Fruit fly (Drosophila melanogaster) Kc167 (cell line): ENCODE results near the gene stg.

ENCODE experiments used
- Myc ChIP-seq: fragments of >200 bp; optimal IDR thresholded peaks from 2 replicates; lab custom pipeline; 2017; ENCODE audit warnings: missing external identifiers
- Sin3A ChIP-seq: fragments of >200 bp; optimal IDR thresholded peaks from 2 replicates; lab custom pipeline; 2018; ENCODE audit warnings: missing external identifiers
- h ChIP-seq: fragments of >200 bp; optimal IDR thresholded peaks from 3 replicates; lab custom pipeline; 2018; ENCODE audit warnings: missing external identifiers
- insv ChIP-seq: fragments of >200 bp; optimal IDR thresholded peaks from 3 replicates; lab custom pipeline; 2018; ENCODE audit warnings: missing external identifiers
- psq ChIP-seq: fragments of >200 bp; optimal IDR thresholded peaks from 2 replicates; lab custom pipeline; 2017; ENCODE audit warnings: missing external identifiers
- ttk ChIP-seq: sonication (Bioruptor generic); optimal IDR thresholded peaks from 2 replicates; lab custom pipeline; 2017; ENCODE audit warnings: missing external identifiers

Gene stg

DNA sequence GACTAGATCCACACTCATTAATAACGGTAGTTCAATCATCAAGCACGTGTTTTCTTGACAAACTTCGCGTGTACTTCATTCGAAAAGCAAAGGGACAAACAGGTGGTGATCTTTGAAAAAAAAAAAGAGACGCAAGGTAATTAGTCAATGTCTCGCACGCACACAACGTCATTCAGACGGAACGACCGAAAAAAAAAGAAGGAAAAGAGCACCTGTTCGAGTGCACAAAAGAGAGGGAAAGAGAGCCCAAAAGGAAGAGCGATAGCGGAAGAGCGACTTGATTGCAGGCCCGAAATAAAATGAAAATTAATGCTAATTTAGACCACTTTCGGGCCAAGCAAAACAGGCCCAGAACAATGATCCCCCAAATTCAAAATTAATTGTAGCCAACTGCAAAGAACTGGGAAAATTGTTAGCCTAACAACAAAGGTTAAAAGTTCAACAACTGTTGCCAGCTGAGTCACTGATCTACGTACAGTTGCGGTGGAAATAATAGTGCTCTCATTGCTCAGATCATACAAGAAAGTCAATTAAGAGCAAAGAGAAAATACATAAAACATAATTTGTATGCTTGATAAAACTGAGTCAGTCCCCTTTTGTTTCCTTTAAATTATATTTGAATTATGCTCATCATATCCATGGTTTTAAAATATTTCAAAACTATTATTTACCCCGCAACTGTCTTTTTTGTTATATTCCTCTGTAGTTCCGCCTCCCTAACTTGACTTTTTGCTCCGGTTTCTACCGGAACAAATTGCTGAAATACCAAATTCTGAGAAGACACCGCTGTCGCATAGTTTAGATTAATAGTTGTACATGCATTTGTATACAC, 39.7 kb downstream of the stg start:
- TF ChIP-seq Sin3A (lab: Kevin White, UChicago) (no peak), insv (no peak), h (lab: Kevin White, UChicago) (no peak), ttk (lab: Kevin White, UChicago) (no peak), psq (no peak), Myc (lab: Kevin White, UChicago) (no peak)

DNA sequence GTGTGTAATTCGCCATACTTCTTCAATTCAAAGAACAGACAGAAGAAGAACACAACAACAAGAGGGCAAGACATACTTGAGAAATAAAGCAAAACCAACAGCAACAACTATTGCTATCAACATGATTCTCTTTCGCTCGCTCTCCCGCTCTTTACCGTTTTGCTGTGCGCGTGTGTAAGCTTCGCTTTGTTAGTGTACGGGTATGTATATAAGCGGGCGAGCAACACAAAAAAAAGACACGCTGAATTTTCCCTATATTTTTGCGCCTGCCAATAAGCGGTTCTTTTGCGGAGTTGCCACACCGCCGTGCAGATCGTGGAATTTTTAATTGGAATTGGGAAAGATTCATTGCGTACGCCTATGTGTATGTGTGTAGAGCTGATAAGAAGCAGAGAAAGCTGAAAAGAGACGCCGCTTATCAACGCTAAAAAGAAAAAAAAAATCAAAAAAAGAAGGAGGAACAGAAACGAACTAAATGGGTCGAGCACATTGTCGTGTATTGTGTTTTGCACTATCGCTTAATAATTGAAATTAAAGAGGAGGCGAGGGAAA, 40.5 kb downstream of the stg start:
- TF ChIP-seq Myc (lab: Kevin White, UChicago) (no peak), ttk (lab: Kevin White, UChicago) (no peak), h (lab: Kevin White, UChicago) (no peak), Sin3A (lab: Kevin White, UChicago) (no peak), insv (no peak), psq (no peak)

DNA sequence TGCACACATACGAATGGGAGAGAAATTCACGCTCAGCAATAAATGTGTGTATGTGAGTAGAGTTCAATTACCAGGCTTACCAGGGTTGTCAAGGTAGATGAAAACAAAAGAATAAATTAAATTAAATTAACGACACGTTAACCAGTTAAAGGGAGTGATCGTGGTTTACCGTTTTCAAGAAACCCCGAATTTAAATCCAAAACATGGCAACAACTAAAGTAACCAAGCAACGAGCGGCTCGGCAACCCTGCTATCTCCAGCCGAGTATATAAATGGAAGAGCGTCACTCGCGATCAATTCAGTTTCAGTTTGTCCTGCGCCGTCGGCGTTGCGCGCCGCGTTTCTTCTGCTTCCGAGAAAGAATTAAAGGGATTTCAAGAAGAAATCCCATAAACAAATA, 41.3 kb downstream of the stg start:
- no peak for TF ChIP-seq psq
- no peak for TF ChIP-seq insv
- no peak for TF ChIP-seq ttk (lab: Kevin White, UChicago)
- no peak for TF ChIP-seq Myc (lab: Kevin White, UChicago)
- TF ChIP-seq Sin3A (lab: Kevin White, UChicago), result no peak
- no peak for TF ChIP-seq h (lab: Kevin White, UChicago)

DNA sequence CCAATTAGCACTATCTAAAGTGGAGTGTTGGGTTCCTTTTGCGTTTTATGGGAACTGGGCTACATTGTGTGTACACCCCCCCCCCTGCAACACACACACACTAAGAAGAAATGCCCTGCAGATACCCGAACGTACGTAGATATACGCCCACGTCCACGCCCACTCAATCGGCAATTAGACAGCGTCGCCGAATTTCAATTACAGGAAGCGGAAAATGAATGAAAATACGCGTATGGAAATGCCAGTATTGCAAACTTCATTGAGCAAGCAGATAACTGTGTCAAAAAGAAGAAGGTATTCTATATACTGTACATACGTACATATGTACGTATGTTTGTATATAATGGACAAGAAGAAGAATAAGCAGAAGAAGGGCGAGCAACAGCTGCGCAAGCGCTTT, 42.2 kb downstream of the stg start:
- TF ChIP-seq h (lab: Kevin White, UChicago), result no peak
- no peak for TF ChIP-seq Sin3A (lab: Kevin White, UChicago)
- TF ChIP-seq insv, result no peak
- no peak for TF ChIP-seq Myc (lab: Kevin White, UChicago)

DNA sequence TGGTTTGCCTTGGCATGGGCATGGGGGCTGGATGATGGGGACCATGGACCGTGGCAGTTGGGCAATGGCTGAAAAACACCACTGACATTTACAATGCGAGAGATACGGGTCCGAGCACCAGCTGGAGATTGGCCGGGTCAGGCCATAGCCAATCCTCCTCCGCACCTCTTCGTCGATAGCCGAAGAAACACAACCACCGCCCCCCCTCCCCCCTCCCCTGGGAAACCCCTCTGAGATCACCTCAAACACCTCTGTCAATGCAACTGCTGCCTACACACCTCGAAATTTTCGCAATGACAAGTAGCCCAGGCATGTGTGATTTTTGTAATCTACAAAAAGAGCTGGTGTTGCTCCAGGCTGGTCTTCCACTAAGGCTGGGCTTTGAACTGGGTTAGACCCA, 43.1 kb downstream of the stg start:
- no peak for TF ChIP-seq h (lab: Kevin White, UChicago)
- no peak for TF ChIP-seq ttk (lab: Kevin White, UChicago)
- no peak for TF ChIP-seq Sin3A (lab: Kevin White, UChicago)
- TF ChIP-seq psq, result no peak
- no peak for TF ChIP-seq insv
- TF ChIP-seq Myc (lab: Kevin White, UChicago), result no peak

DNA sequence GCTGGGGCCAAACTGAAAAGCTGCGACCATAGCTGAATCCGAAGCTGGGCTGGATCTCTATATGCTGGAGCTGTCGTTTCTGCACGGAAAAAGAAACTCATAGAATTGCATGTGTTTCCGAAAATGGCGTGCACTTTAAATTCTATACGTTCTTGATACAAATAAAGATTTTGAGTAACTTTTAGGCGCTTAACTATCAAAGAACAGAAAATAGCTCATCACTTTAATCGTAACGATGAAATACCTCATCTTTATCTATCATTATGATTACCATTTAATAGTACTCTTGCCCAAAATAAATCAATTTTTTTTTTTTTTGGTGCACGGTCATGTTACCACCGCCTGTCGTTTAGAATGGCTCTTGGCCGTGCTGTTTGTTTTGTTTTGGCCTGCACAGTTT, 43.9 kb downstream of the stg start:
- TF ChIP-seq Myc (lab: Kevin White, UChicago) (no peak), insv (no peak), psq (no peak), Sin3A (lab: Kevin White, UChicago) (no peak), h (lab: Kevin White, UChicago) (no peak), ttk (lab: Kevin White, UChicago) (no peak)

DNA sequence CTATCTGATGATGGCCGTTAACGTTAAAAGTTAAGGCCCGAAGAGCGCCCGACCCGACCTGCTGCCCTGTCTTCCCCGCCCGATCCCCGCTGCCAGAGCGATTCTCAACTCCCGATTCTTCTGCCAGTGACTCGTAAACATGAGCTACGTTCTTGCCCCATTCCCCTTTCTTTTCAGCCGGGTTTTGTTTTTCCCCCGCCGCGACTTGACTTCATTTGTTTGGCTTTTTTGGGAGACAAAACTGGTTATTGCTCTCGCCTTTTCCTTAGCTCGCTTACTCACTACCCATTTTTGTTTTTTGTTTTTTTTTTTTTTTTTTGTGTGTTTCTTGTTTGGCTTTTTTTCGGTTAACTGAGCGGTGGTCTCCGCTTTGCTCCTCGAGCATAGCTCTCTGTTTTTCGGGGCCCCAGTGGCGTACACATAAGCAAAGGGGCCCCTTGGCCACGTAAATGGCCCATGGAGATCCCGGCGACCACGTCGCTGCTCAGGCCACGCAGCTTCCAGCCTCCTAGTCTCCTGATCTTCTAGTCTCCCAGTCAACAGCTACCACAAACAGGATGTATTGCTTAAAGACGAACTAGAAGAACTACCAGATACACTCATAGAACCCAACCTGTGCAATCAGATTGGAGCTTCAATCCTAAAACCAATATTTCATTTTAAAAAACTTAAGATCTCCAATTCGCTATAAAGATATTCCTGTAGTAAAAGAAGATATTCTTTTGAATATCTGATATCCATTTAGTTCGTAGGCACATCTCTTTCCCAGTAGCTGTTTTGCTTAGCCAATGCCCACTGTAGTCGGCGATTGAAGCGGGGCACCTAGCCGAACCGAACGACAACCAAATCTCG, 44.8 kb downstream of the stg start:
- TF ChIP-seq Myc (lab: Kevin White, UChicago), result no peak
- no peak for TF ChIP-seq Sin3A (lab: Kevin White, UChicago)

DNA sequence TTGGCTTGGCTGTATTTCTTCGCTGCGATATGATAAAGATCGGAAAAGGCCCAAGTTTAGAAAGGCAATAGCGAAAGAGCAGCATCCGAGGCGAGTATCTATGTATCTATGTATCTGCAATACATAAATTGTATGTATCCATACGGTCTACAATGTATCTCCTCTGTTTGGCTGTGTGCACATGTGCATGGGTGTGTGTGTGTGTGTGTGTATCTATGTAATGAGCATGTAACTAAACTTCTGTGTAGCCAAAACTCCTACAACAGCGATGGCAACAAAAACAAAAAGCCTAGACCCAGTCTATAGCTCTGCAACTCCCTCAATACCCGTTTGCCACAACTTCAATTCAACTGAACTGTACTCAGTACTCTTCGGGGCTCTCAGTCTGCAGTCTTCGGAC, 45.5 kb downstream of the stg start:
- TF ChIP-seq Sin3A (lab: Kevin White, UChicago) (no peak), insv (no peak), h (lab: Kevin White, UChicago) (no peak)

DNA sequence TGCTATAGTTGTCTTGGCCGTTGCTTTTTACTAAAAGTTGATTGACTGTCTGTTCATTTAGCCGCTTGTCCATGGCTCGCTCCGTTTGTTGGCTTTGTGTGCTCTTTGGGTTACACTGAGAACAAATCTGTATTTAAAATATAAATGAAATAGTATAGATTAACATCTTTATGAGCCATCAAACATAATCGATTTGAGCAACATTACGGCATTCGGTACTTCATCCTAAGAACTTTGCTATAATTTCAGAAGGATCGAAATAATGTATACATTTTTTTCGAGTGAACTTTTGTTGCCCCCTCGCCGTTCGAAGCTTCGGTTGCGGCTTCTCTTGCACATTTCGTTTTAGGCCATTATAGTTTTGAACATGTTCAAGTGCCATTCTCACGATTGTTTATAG, 47.6 kb downstream of the stg start:
- TF ChIP-seq Myc (lab: Kevin White, UChicago), result no peak
- no peak for TF ChIP-seq psq
- TF ChIP-seq h (lab: Kevin White, UChicago), result no peak
- TF ChIP-seq Sin3A (lab: Kevin White, UChicago), result no peak
- no peak for TF ChIP-seq ttk (lab: Kevin White, UChicago)
- no peak for TF ChIP-seq insv

DNA sequence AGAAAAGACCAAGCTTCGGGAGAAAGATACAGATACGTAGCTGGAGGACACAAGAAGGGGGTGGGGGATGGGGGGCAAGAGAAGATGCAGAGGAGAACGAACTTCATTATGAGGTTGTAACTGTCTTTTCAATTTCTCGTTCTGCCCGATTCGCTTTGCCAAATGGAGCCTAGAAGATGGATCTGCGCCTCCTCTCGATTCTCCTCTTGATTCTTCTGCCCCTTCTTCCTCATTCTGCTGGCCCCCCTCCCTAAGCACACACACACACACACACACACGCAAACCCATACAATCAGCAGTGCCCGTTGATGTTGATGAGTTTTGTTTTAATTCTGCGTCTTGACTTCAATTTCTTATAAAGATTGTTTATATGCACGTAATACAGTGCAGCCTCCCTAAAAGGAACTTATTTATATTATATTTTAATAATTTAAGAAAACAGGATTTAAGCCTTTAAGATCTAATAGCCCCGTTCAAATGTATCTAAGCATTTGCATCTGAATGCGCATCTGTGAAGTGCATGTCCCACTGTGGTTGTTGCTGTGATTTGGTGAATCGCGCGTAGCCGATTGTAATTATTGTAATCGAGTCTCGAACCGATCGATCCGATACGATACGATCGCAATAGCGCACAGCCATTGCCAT, 48.5 kb downstream of the stg start:
- TF ChIP-seq psq (no peak), Sin3A (lab: Kevin White, UChicago) (no peak), Myc (lab: Kevin White, UChicago) (no peak), ttk (lab: Kevin White, UChicago) (no peak)

DNA sequence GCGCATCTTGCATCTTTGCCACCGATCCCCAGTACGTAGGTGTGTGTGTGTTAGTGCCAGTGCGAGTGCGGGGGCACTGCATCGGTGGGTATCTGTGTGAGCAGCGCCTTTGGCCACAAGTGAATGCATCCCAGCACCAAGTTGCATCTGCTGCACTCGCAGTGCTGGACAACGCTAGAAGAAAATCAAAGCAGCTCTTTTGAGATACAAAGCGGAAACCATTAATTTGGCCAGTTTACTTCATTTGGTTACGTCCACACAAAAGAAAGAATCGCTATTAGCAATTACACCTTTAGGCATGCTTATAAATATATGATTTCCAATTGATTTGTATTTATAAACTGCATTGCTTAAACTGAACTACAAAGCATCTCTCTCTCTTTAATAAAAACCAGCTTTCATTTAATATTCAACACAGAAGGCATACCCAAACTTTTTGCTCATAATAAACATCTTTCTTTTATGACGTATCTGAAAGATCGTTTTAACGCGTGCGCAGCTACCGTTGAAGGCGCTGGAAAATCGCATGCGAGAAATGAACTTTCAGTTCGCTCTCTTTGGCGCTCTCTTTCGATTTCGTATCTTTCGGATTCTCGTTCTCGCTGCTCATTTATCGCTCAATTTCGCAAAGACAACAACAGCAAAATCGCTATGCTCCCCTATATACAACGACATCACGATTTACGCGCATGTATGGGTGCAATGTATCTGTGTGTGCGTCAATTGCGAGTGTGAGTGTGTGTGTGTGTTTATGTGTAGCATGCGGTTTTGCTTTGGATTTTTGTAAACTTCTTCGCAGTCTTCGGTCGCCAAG, 49.2 kb downstream of the stg start:
- TF ChIP-seq Myc (lab: Kevin White, UChicago), result no peak
- TF ChIP-seq Sin3A (lab: Kevin White, UChicago), result no peak
